Worm (Caenorhabditis elegans) whole organism, L1 larva: ENCODE results near the gene F47B8.4.

Experiments used
- ama-1 ChIP-seq: fragments of 150-350 bp; optimal IDR thresholded peaks from 2 replicates; lab custom pipeline; 2014
- nhr-237 ChIP-seq: fragments of 150-350 bp; optimal IDR thresholded peaks from 2 replicates; lab custom pipeline; 2014; ENCODE audit warnings: missing biosample characterization, missing genetic modification characterization

ce11 chrV:14294396-14294795, 30.1 kb downstream of the F47B8.4 start, which contains the start of gene F14D7.9:
- TF ChIP-seq ama-1 (lab: Kevin White, UChicago) (no peak), nhr-237 (tag; lab: Kevin White, UChicago) (no peak)
